Fruit fly (Drosophila melanogaster) whole organism: Measurements from ENCODE around the gene Rok.

Source experiments
- CG8478 ChIP-seq: fragments of >200 bp; optimal IDR thresholded peaks from 2 replicates; lab custom pipeline; 2018; ENCODE audit warnings: inconsistent platforms
- Dll ChIP-seq: fragments of >200 bp; optimal IDR thresholded peaks from 2 replicates; lab custom pipeline; 2017
- EcR ChIP-seq, 2 experiments: fragments of >200 bp; optimal IDR thresholded peaks; 2 replicates each; lab custom pipeline; 2017; ENCODE audit warnings: missing biosample characterization in 2 of 2, missing genetic modification characterization in 2 of 2, missing genetic modification reagents in 2 of 2
- pan ChIP-seq: fragments of >200 bp; optimal IDR thresholded peaks from 2 replicates; lab custom pipeline; 2017
- psq ChIP-seq: fragments of >200 bp; optimal IDR thresholded peaks from 2 replicates; lab custom pipeline; 2017
- usp ChIP-seq: fragments of >200 bp; optimal IDR thresholded peaks from 2 replicates; lab custom pipeline; 2017; ENCODE audit warnings: missing biosample characterization, missing genetic modification characterization, mixed read lengths

Gene Rok

DNA sequence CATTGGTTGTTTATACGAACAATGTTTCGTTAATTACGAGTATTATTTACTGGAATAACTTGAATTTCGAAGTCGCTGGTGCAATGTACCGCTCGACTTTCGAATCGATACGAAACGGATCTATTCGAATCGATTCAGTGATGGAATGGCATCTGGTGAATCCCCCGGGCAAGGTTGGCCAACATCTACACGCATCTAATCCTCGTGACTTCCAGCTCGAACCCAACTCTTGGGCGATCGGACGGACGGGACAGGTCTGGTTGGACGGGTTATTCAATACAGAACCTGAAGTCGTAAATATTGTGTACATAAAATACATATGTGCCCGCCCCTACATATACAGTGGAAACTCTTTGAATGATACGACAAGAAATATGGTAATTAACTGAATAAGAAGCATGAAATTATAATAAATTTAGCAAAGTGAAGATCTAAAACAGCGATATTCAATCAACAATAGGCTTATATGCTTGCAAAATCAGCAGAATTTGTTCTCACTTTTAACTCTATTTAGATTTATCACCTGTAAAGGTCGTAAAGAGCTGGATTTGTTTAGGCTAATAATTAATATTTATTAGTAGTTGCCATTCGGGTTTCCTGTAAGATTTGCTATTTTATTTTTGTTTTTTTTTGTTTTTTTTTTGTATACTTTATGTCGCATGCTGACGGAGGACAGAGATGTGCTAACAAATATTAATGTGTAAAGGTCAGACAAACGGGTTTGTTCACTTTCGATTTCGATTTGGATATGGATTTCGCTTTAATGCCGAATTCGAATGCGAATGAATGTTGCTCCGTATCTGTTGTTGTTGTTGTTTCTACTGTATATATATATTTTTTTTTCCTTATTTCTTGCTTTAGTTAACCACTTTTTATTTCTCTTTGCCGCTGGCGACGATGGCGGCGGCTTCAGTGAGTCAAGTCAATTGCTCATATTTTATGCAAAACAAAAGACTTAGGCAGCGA, 20.2 kb downstream of the Rok start:
- TF ChIP-seq usp (GFP tag; lab: Kevin White, UChicago) (no peak), Dll (lab: Kevin White, UChicago) (no peak), pan (lab: Kevin White, UChicago) (no peak), EcR (GFP tag; optimal IDR thresholded peaks at IDR 0.05; lab: Kevin White, UChicago) (no peak), CG8478 (lab: Kevin White, UChicago) (no peak), psq (lab: Kevin White, UChicago) (no peak)

DNA sequence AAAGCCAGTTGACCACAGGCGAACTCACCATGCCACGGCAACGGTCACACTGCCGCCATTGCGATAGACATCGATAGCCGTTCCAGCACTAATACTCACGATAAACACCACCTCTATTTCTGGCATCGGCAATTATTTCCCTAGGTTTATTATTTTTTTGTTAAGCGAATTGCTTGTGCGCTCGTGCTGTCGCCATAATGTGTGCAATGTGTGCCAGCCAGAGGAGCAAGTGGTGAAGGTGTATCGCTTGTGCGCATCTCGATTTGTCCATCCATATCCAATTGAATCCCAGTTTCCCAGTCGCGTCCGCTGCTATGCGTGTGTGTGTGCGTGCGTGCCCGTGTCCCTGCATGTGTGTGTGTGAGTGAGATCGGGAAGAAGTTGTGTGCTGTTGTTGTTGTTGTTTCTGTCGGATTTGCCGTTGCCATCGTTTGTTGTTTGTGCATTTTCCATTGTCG, 26.6 kb downstream of the Rok start, which contains the start of gene mbt:
TSS of gene mbt (plus strand) at position 85 of the 458 bp plus-strand sequence.
- TF ChIP-seq CG8478 (lab: Kevin White, UChicago) (no peak), psq (lab: Kevin White, UChicago) (no peak), pan (lab: Kevin White, UChicago) (no peak), Dll (lab: Kevin White, UChicago) (no peak), EcR (GFP tag; optimal IDR thresholded peaks at IDR 0.05; lab: Kevin White, UChicago) (no peak), usp (GFP tag; lab: Kevin White, UChicago) (no peak)

DNA sequence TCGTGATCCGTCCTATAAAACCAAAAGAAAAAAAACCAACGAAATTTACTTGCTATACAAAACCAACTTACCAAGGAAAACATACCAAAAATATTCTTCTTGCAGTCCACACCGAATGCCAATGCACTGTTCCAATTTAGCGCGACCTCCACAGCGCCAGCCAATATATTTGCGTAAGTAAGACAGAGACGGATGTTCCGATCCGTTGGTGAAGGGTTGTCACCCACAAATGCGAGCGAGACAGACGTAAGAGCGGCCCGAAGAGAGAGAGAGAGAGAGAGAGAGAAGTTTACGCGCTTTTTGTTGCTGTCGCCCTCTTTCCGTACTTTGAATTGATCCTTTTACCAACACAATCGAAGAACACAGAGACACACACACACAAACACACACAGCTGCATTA, 29.4 kb downstream of the Rok start:
- peak; percentile 70 for TF ChIP-seq CG8478 (lab: Kevin White, UChicago)
- no peak for TF ChIP-seq usp (GFP tag; lab: Kevin White, UChicago)

DNA sequence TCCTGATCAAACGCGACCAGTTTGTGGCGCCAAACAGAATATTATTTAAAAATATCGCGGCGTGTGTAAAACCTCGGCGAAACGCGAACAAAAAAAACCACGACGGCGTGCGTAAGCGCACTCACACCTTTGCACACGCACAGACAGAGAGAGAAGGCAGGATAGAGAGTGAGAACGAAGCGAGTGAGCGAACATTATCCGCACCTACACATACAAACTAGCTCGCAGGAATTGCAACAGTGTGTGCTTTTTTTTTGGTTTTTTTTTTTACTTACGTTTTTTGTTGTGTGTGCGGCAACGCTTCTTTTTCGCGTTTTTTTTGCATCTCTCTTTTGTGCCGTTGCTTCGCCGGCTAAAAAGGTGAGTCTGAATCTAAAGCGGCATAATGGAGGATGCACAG, 37.4 kb downstream of the Rok start:
- TF ChIP-seq CG8478 (lab: Kevin White, UChicago) = peak; percentile 20
- no peak for TF ChIP-seq Dll (lab: Kevin White, UChicago)
- TF ChIP-seq EcR (GFP tag; optimal IDR thresholded peaks at IDR 0.05; lab: Kevin White, UChicago) = no peak
- TF ChIP-seq psq (lab: Kevin White, UChicago) = no peak
- TF ChIP-seq usp (GFP tag; lab: Kevin White, UChicago) = no peak

DNA sequence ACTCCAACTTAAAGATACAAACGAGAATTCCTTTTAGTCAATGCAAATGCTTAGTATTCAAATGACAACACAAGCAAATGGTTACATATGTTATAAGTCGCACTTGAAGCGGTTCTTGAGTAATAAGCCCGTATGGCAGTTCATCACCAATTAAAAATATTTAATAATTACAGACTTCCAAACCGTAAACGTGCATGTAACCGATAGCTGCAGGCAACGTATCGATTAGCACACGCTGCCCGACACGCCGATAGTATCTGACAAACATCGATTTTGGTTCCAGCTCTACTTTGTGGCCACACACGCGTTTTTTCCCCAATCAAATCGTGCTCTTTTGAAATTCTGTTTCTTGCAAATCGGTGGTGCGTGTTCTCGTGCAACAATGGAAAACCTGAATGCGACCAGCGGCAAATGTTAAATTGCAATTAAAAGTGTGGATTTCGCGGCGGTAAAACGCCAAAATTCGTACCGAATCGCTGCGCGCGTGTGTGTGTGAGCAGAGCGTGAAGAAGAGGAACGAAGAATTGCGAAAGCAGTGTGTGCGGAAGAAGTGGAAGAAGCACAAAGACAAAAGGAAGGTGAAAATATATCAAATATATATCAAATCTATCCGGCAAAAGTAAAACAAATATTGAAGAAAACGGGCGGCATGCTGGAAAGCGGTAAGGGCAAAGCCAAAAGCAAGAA, 38.1 kb downstream of the Rok start, which contains the start of the genes CG9784 and Nup153:
TSS of gene CG9784 (minus strand) at position 238 of the 687 bp plus-strand sequence.
TSS of gene Nup153 (plus strand) at position 264 of the 687 bp plus-strand sequence.
- TF ChIP-seq EcR (GFP tag; optimal IDR thresholded peaks at IDR 0.05; lab: Kevin White, UChicago) (no peak), Dll (lab: Kevin White, UChicago) (no peak), CG8478 (lab: Kevin White, UChicago) (no peak), pan (lab: Kevin White, UChicago) (no peak), psq (lab: Kevin White, UChicago) (no peak), usp (GFP tag; lab: Kevin White, UChicago) (no peak)

DNA sequence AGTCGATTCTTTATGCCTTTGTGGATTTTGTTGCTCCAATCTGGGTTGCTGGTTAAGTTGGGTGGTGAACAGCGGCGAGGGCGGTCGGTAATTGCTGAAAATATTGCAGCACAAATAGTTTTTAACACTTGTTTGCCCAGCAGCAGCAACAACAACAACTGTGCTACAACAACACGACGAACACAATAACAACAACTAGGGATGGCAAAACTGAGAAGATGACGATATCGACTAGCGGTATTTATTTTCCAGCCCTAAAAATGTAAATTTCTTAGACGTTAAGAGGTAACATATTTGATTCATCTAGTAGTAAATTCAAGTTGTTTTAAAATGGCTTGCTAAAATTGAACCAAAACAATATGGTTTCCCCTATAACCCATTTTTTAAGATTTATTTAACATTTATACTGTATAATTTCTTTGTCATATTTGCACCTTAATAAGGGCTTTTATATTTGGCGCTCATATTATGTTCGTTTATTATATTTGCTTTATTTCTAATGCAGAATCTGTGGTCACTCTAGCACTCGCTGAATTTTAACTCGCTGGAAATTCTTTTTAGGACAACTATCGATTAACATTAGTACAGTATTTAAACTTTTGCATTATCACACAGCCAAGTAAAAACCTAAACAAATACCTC, 38.8 kb downstream of the Rok start:
- TF ChIP-seq pan (lab: Kevin White, UChicago) (no peak), usp (GFP tag; lab: Kevin White, UChicago) (no peak), psq (lab: Kevin White, UChicago) (no peak), EcR (GFP tag; optimal IDR thresholded peaks at IDR 0.05; lab: Kevin White, UChicago) (no peak), Dll (lab: Kevin White, UChicago) (no peak), CG8478 (lab: Kevin White, UChicago) (no peak)

DNA sequence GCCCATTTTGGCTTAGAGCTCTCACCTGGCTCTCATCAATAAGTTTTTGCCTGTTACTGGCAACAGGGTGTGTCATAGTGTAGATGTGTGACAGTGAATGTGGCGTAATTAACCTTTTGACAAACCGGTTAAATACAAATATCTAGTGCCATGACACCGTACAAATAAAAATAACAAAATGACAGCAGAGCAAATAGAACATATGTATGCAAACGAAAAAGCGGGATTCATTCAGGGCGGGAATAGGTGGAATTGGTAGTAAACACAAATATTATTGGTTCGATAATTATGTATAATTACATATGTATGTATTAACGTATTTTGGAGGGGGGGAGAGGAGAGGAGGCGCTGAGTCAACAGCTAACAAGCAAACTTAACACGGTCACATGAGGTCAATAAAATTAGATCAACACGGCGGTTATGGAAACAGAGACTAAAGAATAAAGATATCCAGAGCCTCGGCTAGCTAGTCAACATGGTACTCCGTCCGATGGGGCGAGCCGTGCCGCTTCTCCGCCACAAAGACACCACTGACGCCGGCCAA, 40.9 kb downstream of the Rok start:
- TF ChIP-seq Dll (lab: Kevin White, UChicago) (no peak), usp (GFP tag; lab: Kevin White, UChicago) (no peak), CG8478 (lab: Kevin White, UChicago) (no peak), psq (lab: Kevin White, UChicago) (no peak), pan (lab: Kevin White, UChicago) (no peak), EcR (GFP tag; optimal IDR thresholded peaks at IDR 0.05; lab: Kevin White, UChicago) (no peak)

DNA sequence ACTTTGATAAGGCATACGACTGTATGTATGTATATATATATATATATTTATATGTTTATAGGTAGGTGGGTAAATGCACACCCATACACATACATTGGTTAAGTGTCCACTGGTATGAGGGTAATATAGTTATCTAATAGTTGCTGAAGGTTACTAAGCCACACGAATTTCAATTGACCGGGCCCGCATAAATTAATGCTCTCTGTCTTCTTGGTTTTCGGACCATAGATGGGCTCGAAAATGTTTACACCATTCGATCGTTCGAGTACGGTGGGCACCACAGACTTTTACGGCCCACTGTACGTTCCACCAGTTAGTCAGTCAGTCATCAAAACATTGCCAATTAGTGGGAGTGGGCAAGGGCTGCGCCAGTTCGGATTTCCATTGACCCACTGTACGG, 41.8 kb downstream of the Rok start:
- no peak for TF ChIP-seq EcR (GFP tag; optimal IDR thresholded peaks at IDR 0.05; lab: Kevin White, UChicago)

DNA sequence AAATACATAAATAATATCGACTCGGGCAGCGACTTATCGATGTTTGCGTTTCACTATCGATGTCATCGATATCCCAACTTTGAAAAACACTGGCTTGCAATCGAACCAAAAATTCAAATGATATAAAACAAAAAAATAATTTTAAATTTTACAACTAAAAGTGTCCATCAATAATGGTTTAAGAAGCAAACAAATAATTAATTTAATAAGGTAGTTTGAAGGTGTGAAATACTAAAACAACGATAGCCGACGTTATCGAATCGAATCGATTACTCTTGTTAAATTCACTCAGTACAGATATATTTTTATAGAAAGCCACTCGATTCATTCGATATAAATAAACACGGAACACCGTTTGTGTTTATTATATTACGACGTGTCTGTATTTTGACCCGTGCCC, 43.8 kb downstream of the Rok start, which contains the start of the genes SMC3 and Ubc7:
TSS of gene SMC3 (minus strand) at position 22 of the 400 bp plus-strand sequence.
TSS of gene Ubc7 (plus strand) at position 260 of the 400 bp plus-strand sequence.
- TF ChIP-seq EcR (GFP tag; optimal IDR thresholded peaks at IDR 0.05; lab: Kevin White, UChicago) (no peak), Dll (lab: Kevin White, UChicago) (no peak), CG8478 (lab: Kevin White, UChicago) (no peak), pan (lab: Kevin White, UChicago) (no peak), psq (lab: Kevin White, UChicago) (no peak), usp (GFP tag; lab: Kevin White, UChicago) (no peak)

DNA sequence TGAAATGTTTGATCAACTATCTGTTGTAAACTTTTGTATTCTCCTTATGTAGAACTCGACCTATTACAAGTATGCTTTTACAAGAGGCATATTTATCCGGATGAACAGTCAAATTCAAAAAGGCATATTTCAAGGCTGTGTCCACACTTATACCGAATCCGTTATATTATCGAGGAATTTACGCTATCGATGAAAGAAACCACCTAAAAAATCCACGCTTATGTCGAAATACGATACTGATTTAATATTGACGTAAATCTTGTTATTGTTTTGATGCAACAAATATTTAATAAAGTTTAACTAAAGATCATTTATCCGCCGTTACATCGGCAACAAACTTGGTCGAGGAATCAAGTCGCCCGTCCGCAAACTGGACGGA, 49.6 kb downstream of the Rok start, which contains the start of gene CG13014:
TSS of gene CG13014 (plus strand) at position 206 of the 379 bp plus-strand sequence.
- no peak for TF ChIP-seq CG8478 (lab: Kevin White, UChicago)
